Fruit fly (Drosophila melanogaster): ENCODE data around the gene CG13970.

The CG13970 gene

DNA sequence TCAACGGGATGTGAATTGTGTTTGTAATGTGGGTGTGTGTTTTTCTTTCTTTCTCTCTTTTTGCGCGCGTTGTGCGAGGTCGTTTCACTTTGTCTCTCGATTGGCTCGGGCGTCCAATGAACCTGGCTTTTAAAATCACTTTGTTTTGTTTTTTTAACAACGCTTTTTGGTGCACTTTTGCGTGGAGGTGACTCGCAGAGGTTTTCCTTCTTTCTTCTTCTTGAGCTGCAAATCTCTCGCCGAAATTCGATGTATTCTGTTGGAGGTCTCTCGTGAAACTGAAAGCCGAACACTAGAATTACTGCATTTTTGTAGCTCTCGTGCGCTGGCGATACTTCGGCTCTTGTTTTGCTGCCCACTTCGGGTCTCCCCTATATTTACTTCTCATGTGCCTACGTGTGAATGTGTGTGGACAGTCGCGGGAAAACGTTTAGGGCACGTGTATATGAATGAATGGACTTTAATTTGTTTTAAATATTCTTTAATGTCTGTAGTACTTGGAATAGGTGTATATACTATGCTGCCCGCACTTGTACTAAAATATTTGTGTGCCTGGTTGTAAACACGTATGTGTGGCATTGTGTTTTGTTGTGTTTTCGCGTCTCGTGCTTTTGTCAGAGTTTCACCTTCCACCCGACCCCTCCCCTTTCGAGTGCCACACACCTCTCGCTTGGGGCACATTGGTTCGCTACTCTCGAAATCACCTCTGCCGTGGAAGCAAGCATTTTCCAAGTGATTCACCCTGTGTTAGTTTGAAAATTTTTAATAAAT lies 19.0 kb downstream of the CG13970 start, which contains the start of gene fok (continued):
- TF ChIP-seq aop (GFP tag; IDR thresholded peaks at IDR 0.05) (peak; percentile 74), Med (GFP tag) (peak; percentile 99), Rfx (GFP tag; IDR thresholded peaks at IDR 0.05) (peak; percentile 97), Hmx (GFP tag; optimal IDR thresholded peaks at IDR 0.05) (peak; percentile 94), D19B (GFP tag; optimal IDR thresholded peaks at IDR 0.05) (peak; percentile 86), klu (GFP tag; IDR thresholded peaks at IDR 0.05) (peak; percentile 90), CG7963 (GFP tag; IDR thresholded peaks at IDR 0.05; ENCODE audit: partially characterized antibody) (no peak), CG12071 (GFP tag; optimal IDR thresholded peaks at IDR 0.05) (peak; percentile 96), CG2120 (GFP tag; optimal IDR thresholded peaks at IDR 0.05) (peak; percentile 98), az2 (GFP tag; optimal IDR thresholded peaks at IDR 0.05) (peak; percentile 95), Mes4 (GFP tag; optimal IDR thresholded peaks at IDR 0.05) (peak; percentile 88), CG1602 (GFP tag; optimal IDR thresholded peaks at IDR 0.05) (peak; percentile 91), CG12942 (GFP tag; optimal IDR thresholded peaks at IDR 0.05) (peak; percentile 86), CG9932 (GFP tag; IDR thresholded peaks at IDR 0.05) (peak; percentile 96), zen2 (GFP tag; IDR thresholded peaks at IDR 0.05; ENCODE audit: partially characterized antibody) (0 out of 3 replicates have a peak, but pooled peaks have one; percentile 7), dimm (GFP tag; IDR thresholded peaks at IDR 0.05) (peak; percentile 85), CG13624 (GFP tag; optimal IDR thresholded peaks at IDR 0.05) (peak; percentile 95), dm (GFP tag; optimal IDR thresholded peaks at IDR 0.05) (peak; percentile 88), CG1024 (GFP tag; IDR thresholded peaks at IDR 0.05) (0 out of 2 replicates have a peak, but pooled peaks have one; percentile 41), otp (GFP tag; IDR thresholded peaks at IDR 0.05) (peak; percentile 86), Six4 (GFP tag; optimal IDR thresholded peaks at IDR 0.05) (peak; percentile 92), HmgZ (tag; optimal IDR thresholded peaks at IDR 0.05) (peak; percentile 98), CTCF (GFP tag; optimal IDR thresholded peaks at IDR 0.05) (peak; percentile 64), Optix (GFP tag; IDR thresholded peaks at IDR 0.05) (peak; percentile 88), Hsf (GFP tag; optimal IDR thresholded peaks at IDR 0.05) (peak; percentile 96), Hr3 (GFP tag; optimal IDR thresholded peaks at IDR 0.05) (peak; percentile 95), Rx (GFP tag; IDR thresholded peaks at IDR 0.05) (peak; percentile 68; the same call in 1 of the 2 replicates), CG11247 (GFP tag; IDR thresholded peaks at IDR 0.05) (peak; percentile 98), vnd (GFP tag; IDR thresholded peaks at IDR 0.05; ENCODE audit: partially characterized antibody) (no peak; the same call in 2 of the 3 replicates), Nf-YC (tag; optimal IDR thresholded peaks at IDR 0.05) (peak; percentile 92), psq (GFP tag; optimal IDR thresholded peaks at IDR 0.05) (peak; percentile 90), C15 (GFP tag; IDR thresholded peaks at IDR 0.05) (no peak), trh (GFP tag; optimal IDR thresholded peaks at IDR 0.05) (peak; percentile 76), crol (GFP tag; IDR thresholded peaks at IDR 0.05) (peak; percentile 96), CG3995 (GFP tag; optimal IDR thresholded peaks at IDR 0.05) (peak; percentile 68), CG3065 (GFP tag; optimal IDR thresholded peaks at IDR 0.05) (peak; percentile 90), Dfd (GFP tag; optimal IDR thresholded peaks at IDR 0.05) (no peak), dmrt11E (tag; optimal IDR thresholded peaks at IDR 0.05) (peak; percentile 90), br (optimal IDR thresholded peaks at IDR 0.05) (no peak), CG18764 (GFP tag; optimal IDR thresholded peaks at IDR 0.05) (peak; percentile 88), CoRest (tag; optimal IDR thresholded peaks at IDR 0.05) (peak; percentile 97), bsh (GFP tag; optimal IDR thresholded peaks at IDR 0.05) (peak; percentile 94 to 96), lola (GFP tag; optimal IDR thresholded peaks at IDR 0.05) (peak in 1 of 3 experiments; percentile 95), luna (GFP tag; optimal IDR thresholded peaks at IDR 0.05) (peak; percentile 53), CG34224 (GFP tag; IDR thresholded peaks at IDR 0.05; ENCODE audit: partially characterized antibody) (no peak), lilli (GFP tag; optimal IDR thresholded peaks at IDR 0.05) (peak; percentile 97), CG1233 (GFP tag; optimal IDR thresholded peaks at IDR 0.05) (peak; percentile 97), CG15479 (GFP tag; optimal IDR thresholded peaks at IDR 0.05) (peak; percentile 61), CG5953 (GFP tag; IDR thresholded peaks at IDR 0.05) (peak; percentile 93), CG10979 (tag; optimal IDR thresholded peaks at IDR 0.05) (peak; percentile 96)

All from whole organism, embryonic.